Worm (Caenorhabditis elegans): ENCODE measurements around the gene cyp-32A1.

DNA sequence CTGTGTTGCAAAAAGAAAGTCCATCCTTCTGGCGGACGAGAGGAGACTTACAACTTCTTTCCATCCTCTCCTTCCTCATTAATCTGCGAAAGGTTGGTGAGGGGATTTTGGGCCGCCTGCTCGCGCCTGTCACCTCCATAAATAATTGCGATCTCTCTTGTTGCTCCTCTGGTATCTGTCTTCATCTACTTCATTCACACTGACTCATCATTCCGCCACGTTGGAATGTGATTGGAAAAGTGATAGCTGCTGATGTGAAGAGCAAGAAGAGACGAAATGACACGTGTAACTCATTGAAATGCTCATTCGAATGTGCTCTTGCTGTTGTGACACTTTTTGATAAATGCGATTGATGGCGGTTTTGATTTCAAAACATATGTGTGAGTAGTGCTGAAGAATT lies 41.0 kb downstream of the cyp-32A1 start:
- TF ChIP-seq tbx-37 (GFP tag; conservative IDR thresholded peaks at IDR 0.05) (no peak), ama-1 (optimal IDR thresholded peaks at IDR 0.05) (no peak), flt-1 (GFP tag; IDR thresholded peaks at IDR 0.05) (no peak), pes-1 (GFP tag; IDR thresholded peaks at IDR 0.05) (no peak)
